Fruit fly (Drosophila melanogaster) whole organism, wandering third instar larva: ENCODE measurements around the gene kkv.

Experiments used
- Abd-B ChIP-seq: fragments of >200 bp; optimal IDR thresholded peaks from 2 replicates; lab custom pipeline; 2017; ENCODE audit warnings: missing biosample characterization, missing genetic modification characterization
- CG32264 ChIP-seq: fragments of 200-800 bp; sonication (Bioruptor generic); optimal IDR thresholded peaks from 2 replicates; lab custom pipeline; 2016; ENCODE audit warnings: missing biosample characterization, missing genetic modification characterization
- CG9705 ChIP-seq: fragments of 200-800 bp; sonication (Bioruptor generic); optimal IDR thresholded peaks from 2 replicates; lab custom pipeline; 2018; ENCODE audit warnings: missing biosample characterization, mild to moderate bottlenecking, missing genetic modification characterization
- CrebA ChIP-seq: fragments of 200-800 bp; sonication (Bioruptor generic); optimal IDR thresholded peaks from 2 replicates; lab custom pipeline; 2016; ENCODE audit warnings: missing biosample characterization, mild to moderate bottlenecking, missing genetic modification characterization, borderline replicate concordance
- Dfd ChIP-seq: fragments of >200 bp; optimal IDR thresholded peaks from 2 replicates; lab custom pipeline; 2017; ENCODE audit warnings: missing biosample characterization, missing genetic modification characterization
- Dif ChIP-seq: fragments of 200-275, 200-300 bp; sonication (Bioruptor generic); optimal IDR thresholded peaks from 2 replicates; lab custom pipeline; 2018; ENCODE audit warnings: missing biosample characterization, missing genetic modification characterization; ENCODE audit not compliant: partially characterized antibody
- GATAd ChIP-seq: sonication (Bioruptor generic); optimal IDR thresholded peaks from 2 replicates; lab custom pipeline; 2016; ENCODE audit warnings: missing biosample characterization, missing genetic modification characterization
- HLH106 ChIP-seq: fragments of 200-800 bp; optimal IDR thresholded peaks from 3 replicates; lab custom pipeline; 2019; ENCODE audit warnings: missing biosample characterization, mild to moderate bottlenecking, missing genetic modification characterization, moderate library complexity
- Hnf4 ChIP-seq: fragments of 200-800 bp; sonication (Bioruptor generic); optimal IDR thresholded peaks from 2 replicates; lab custom pipeline; 2016; ENCODE audit warnings: missing biosample characterization, mild to moderate bottlenecking, missing genetic modification characterization
- Hr78 ChIP-seq: fragments of >200 bp; optimal IDR thresholded peaks from 2 replicates; lab custom pipeline; 2017; ENCODE audit warnings: missing biosample characterization, missing genetic modification characterization
- Hr83 ChIP-seq: fragments of 200-300 bp; sonication (Bioruptor generic); optimal IDR thresholded peaks from 2 replicates; lab custom pipeline; 2016; ENCODE audit warnings: missing biosample characterization, mild to moderate bottlenecking, missing genetic modification characterization, moderate library complexity; ENCODE audit not compliant: poor library complexity, severe bottlenecking
- Jra ChIP-seq: sonication (Bioruptor generic); optimal IDR thresholded peaks from 2 replicates; lab custom pipeline; 2016; ENCODE audit warnings: missing biosample characterization, missing genetic modification characterization
- Mio ChIP-seq: sonication (Bioruptor generic); optimal IDR thresholded peaks from 2 replicates; lab custom pipeline; 2016; ENCODE audit warnings: missing biosample characterization, missing genetic modification characterization
- Myc ChIP-seq: fragments of >200 bp; optimal IDR thresholded peaks from 2 replicates; lab custom pipeline; 2017
- N ChIP-seq: fragments of >200 bp; optimal IDR thresholded peaks from 2 replicates; lab custom pipeline; 2018; ENCODE audit warnings: missing biosample characterization, missing external identifiers, missing genetic modification characterization
- OdsH ChIP-seq: fragments of 200-800 bp; sonication (Bioruptor generic); optimal IDR thresholded peaks from 2 replicates; lab custom pipeline; 2016; ENCODE audit warnings: missing biosample characterization, mild to moderate bottlenecking, missing genetic modification characterization
- Rel ChIP-seq, 2 experiments: fragments of 200-800 bp; sonication (Bioruptor generic) in 1 of 2; optimal IDR thresholded peaks; 2 replicates in 1 of 2; 3 replicates in 1 of 2; lab custom pipeline; 2016 to 2019; ENCODE audit warnings: mild to moderate bottlenecking in 2 of 2, missing biosample characterization in 2 of 2, missing genetic modification characterization in 2 of 2, moderate library complexity in 1 of 2
- Sp1 ChIP-seq: fragments of 200-800 bp; sonication (Bioruptor generic); optimal IDR thresholded peaks from 3 replicates; lab custom pipeline; 2019; ENCODE audit warnings: missing biosample characterization, mild to moderate bottlenecking, missing genetic modification characterization, moderate library complexity
- Vsx2 ChIP-seq: fragments of 200-300, 225-300 bp; sonication (Bioruptor generic); optimal IDR thresholded peaks from 2 replicates; lab custom pipeline; 2018; ENCODE audit warnings: missing biosample characterization, missing genetic modification characterization; ENCODE audit not compliant: partially characterized antibody
- br ChIP-seq: fragments of 200-800 bp; sonication (Bioruptor generic); optimal IDR thresholded peaks from 2 replicates; lab custom pipeline; 2016; ENCODE audit warnings: missing biosample characterization, missing genetic modification characterization
- brk ChIP-seq: fragments of 200-800 bp; sonication (Bioruptor generic); optimal IDR thresholded peaks from 2 replicates; lab custom pipeline; 2016; ENCODE audit warnings: missing biosample characterization, mild to moderate bottlenecking, missing genetic modification characterization
- dl ChIP-seq, 2 experiments: fragments of 175-275, 200-275 bp in 1 of 2; fragments of 200-275 bp in 1 of 2; sonication (Bioruptor generic); optimal IDR thresholded peaks; lab custom pipeline; 2018; ENCODE audit warnings: mild to moderate bottlenecking in 2 of 2, missing biosample characterization in 2 of 2, missing genetic modification characterization in 2 of 2, moderate library complexity in 2 of 2; ENCODE audit not compliant: partially characterized antibody in 2 of 2, insufficient read depth in 1 of 2
- dmrt93B ChIP-seq: fragments of 200-800 bp; sonication (Bioruptor generic); optimal IDR thresholded peaks from 2 replicates; lab custom pipeline; 2018; ENCODE audit warnings: missing biosample characterization, mild to moderate bottlenecking, missing genetic modification characterization
- dsf ChIP-seq: sonication (Bioruptor generic); optimal IDR thresholded peaks from 2 replicates; lab custom pipeline; 2016; ENCODE audit warnings: missing biosample characterization, missing genetic modification characterization, borderline replicate concordance
- ey ChIP-seq: fragments of 200-800 bp; sonication (Bioruptor generic); optimal IDR thresholded peaks from 2 replicates; lab custom pipeline; 2016; ENCODE audit warnings: missing biosample characterization, missing genetic modification characterization
- foxo ChIP-seq, 2 experiments: fragments of 200-800 bp; sonication (Bioruptor generic); optimal IDR thresholded peaks; 2 replicates in 1 of 2; 3 replicates in 1 of 2; lab custom pipeline; 2016 to 2017; ENCODE audit warnings: missing biosample characterization in 2 of 2, missing genetic modification characterization in 2 of 2
- fru ChIP-seq: fragments of 200-800 bp; sonication (Bioruptor generic); optimal IDR thresholded peaks from 3 replicates; lab custom pipeline; 2016; ENCODE audit warnings: missing biosample characterization, mild to moderate bottlenecking, missing genetic modification characterization
- h ChIP-seq: fragments of 200-800 bp; sonication (Bioruptor generic); optimal IDR thresholded peaks from 3 replicates; lab custom pipeline; 2016; ENCODE audit warnings: missing biosample characterization, mild to moderate bottlenecking, missing genetic modification characterization
- jim ChIP-seq: fragments of 175-275, 200-325 bp; sonication (Bioruptor generic); optimal IDR thresholded peaks from 2 replicates; lab custom pipeline; 2016; ENCODE audit warnings: missing biosample characterization, mild to moderate bottlenecking, missing genetic modification characterization
- lola ChIP-seq: fragments of >200 bp; optimal IDR thresholded peaks from 2 replicates; lab custom pipeline; 2017; ENCODE audit warnings: missing biosample characterization, missing genetic modification characterization
- pan ChIP-seq: fragments of >200 bp; optimal IDR thresholded peaks from 2 replicates; lab custom pipeline; 2017
- psq ChIP-seq: fragments of 200-800 bp; sonication (Bioruptor generic); optimal IDR thresholded peaks from 3 replicates; lab custom pipeline; 2017; ENCODE audit warnings: missing biosample characterization, mild to moderate bottlenecking, missing genetic modification characterization, moderate library complexity
- rgr ChIP-seq: fragments of 200-800 bp; sonication (Bioruptor generic); optimal IDR thresholded peaks from 3 replicates; lab custom pipeline; 2016; ENCODE audit warnings: missing biosample characterization, mild to moderate bottlenecking, missing genetic modification characterization
- sage ChIP-seq: fragments of 200-800 bp; sonication (Bioruptor generic); optimal IDR thresholded peaks from 2 replicates; lab custom pipeline; 2016; ENCODE audit warnings: missing biosample characterization, mild to moderate bottlenecking, missing genetic modification characterization
- sv ChIP-seq: fragments of 200-800 bp; sonication (Bioruptor generic); optimal IDR thresholded peaks from 3 replicates; lab custom pipeline; 2016; ENCODE audit warnings: missing biosample characterization, missing genetic modification characterization
- tai ChIP-seq: sonication (Bioruptor generic); optimal IDR thresholded peaks from 2 replicates; lab custom pipeline; 2016; ENCODE audit warnings: missing biosample characterization, missing genetic modification characterization
- usp ChIP-seq: fragments of >200 bp; optimal IDR thresholded peaks from 2 replicates; lab custom pipeline; 2017; ENCODE audit warnings: missing biosample characterization, missing genetic modification characterization
- woc ChIP-seq: sonication (Bioruptor generic); optimal IDR thresholded peaks from 2 replicates; lab custom pipeline; 2016; ENCODE audit warnings: missing biosample characterization, mild to moderate bottlenecking, missing genetic modification characterization

kkv gene

DNA sequence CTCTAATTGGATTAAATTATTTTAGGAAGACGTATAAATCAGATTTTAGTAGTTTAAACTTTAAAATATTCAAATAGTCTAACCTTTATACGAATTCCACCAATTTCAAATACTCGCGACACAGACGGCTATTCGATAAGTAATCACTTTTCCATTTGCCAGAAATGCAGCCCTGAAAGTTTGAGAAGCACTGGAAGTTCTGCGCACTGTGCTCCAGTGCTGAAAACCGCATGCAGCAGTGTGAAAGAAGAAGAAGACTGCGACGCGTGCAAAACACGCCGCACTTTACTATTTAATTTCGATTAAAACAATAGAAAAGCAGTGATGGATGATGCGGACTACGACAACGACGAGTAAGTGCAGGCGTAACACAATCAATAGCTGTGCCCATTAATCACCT is 21.1 kb downstream of the kkv start, which contains the start of gene Polr2F:
TSS of gene Polr2F (plus strand) at position 233 of the 400 bp plus-strand sequence.
- TF ChIP-seq woc (GFP tag; lab: Kevin White, UChicago) (peak; percentile 96), fru (GFP tag; lab: Kevin White, UChicago) (peak; percentile 80), Rel (GFP tag; optimal IDR thresholded peaks at IDR 0.05; lab: Kevin White, UChicago) (no peak), Rel (tag; optimal IDR thresholded peaks at IDR 0.05; lab: Kevin White, UChicago) (peak; percentile 53), foxo (GFP tag; optimal IDR thresholded peaks at IDR 0.05; lab: Kevin White, UChicago) (peak in 1 of 2 experiments; percentile 91), sage (GFP tag; lab: Kevin White, UChicago) (peak; percentile 22), tai (GFP tag; lab: Kevin White, UChicago) (no peak), CG32264 (peak; percentile 66), Abd-B (no peak), h (GFP tag; lab: Kevin White, UChicago) (peak; percentile 89), usp (GFP tag; lab: Kevin White, UChicago) (no peak), dl (GFP tag; optimal IDR thresholded peaks at IDR 0.05; lab: Kevin White, UChicago; ENCODE audit: insufficient read depth in 1 of 2, partially characterized antibody in 2 of 2) (no peak), dsf (GFP tag; lab: Kevin White, UChicago) (no peak), CrebA (GFP tag; lab: Kevin White, UChicago) (no peak), Hr78 (GFP tag; lab: Kevin White, UChicago) (no peak), Dif (GFP tag; lab: Kevin White, UChicago) (no peak), brk (no peak), Hnf4 (no peak), GATAd (GFP tag; lab: Kevin White, UChicago) (no peak), Jra (GFP tag; lab: Kevin White, UChicago) (no peak), N (GFP tag; lab: Kevin White, UChicago) (no peak), Sp1 (GFP tag; lab: Kevin White, UChicago) (peak; percentile 67), lola (GFP tag; lab: Kevin White, UChicago) (no peak), OdsH (peak; percentile 63), HLH106 (tag; lab: Kevin White, UChicago) (peak; percentile 77), ey (peak; percentile 85), Hr83 (GFP tag; lab: Kevin White, UChicago) (peak; percentile 96), br (GFP tag; lab: Kevin White, UChicago) (peak; percentile 81), dmrt93B (GFP tag; lab: Kevin White, UChicago) (no peak), rgr (GFP tag; lab: Kevin White, UChicago) (peak; percentile 89), Myc (lab: Kevin White, UChicago) (peak; percentile 80), sv (GFP tag; lab: Kevin White, UChicago) (peak; percentile 78), psq (GFP tag; lab: Kevin White, UChicago) (peak; percentile 65), Dfd (GFP tag; lab: Kevin White, UChicago) (no peak), jim (GFP tag; lab: Kevin White, UChicago) (peak; percentile 78), pan (lab: Kevin White, UChicago) (no peak), CG9705 (GFP tag; lab: Kevin White, UChicago) (peak; percentile 74), Mio (peak; percentile 46), Vsx2 (GFP tag; lab: Kevin White, UChicago) (no peak)

DNA sequence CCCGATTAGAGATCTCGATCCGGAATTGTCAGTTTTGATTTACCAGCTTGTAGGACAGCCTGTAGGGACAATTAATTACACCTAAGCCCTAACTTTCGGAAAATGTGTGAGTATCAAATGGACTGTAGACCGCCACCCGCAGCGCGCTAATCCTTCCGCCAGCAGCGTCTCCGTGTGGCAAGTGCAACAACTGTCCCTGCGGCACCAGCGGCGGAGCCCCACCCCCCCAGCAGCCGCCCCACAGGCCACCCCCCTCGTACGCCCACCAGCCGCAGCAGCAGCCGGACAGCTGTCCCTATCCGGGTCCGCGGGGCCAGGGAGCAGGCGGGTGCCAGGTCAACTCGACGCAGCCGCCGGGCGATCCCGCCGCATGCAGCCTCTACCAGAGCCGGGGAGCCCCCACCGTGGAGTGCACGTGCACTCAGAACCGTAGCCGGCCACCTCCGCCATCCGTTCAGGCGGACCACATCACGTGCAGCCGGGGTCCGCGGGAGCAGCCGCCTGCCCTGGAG is 23.1 kb downstream of the kkv start, which contains the start of the genes CG31542 and CG34277:
TSS of gene CG31542 (plus strand) at position 51 of the 512 bp plus-strand sequence.
TSS of gene CG34277 (plus strand) at position 51 of the 512 bp plus-strand sequence.
- peak; percentile 95 for TF ChIP-seq Dfd (GFP tag; lab: Kevin White, UChicago)
- TF ChIP-seq dl (GFP tag; optimal IDR thresholded peaks at IDR 0.05; lab: Kevin White, UChicago; ENCODE audit: insufficient read depth in 1 of 2, partially characterized antibody in 2 of 2) = no peak
- TF ChIP-seq, all 38 proteins: peak for 1
